Worm (Caenorhabditis elegans) whole organism, L4 larva: Measurements from ENCODE around the gene F56F10.2.

Experiments
- T20F7.1 ChIP-seq: fragments of 200-800 bp; sonication (Bioruptor generic); optimal IDR thresholded peaks from 2 replicates; lab custom pipeline; 2018; ENCODE audit warnings: mild to moderate bottlenecking, missing genetic modification characterization, missing compliant biosample characterization
- ceh-82 ChIP-seq: sonication (generic microtip); optimal IDR thresholded peaks from 2 replicates; lab custom pipeline; 2017; ENCODE audit warnings: missing biosample characterization, missing genetic modification characterization
- dpl-1 ChIP-seq: fragments of 150-350 bp; optimal IDR thresholded peaks from 2 replicates; lab custom pipeline; 2014; ENCODE audit warnings: missing biosample characterization, missing genetic modification reagents, missing genetic modification characterization
- fkh-10 ChIP-seq: fragments of 150-350 bp; optimal IDR thresholded peaks from 2 replicates; lab custom pipeline; 2014; ENCODE audit warnings: missing biosample characterization, missing genetic modification reagents, missing genetic modification characterization
- lin-15B ChIP-seq: fragments of 150-350 bp; sonication (generic microtip); optimal IDR thresholded peaks from 3 replicates; lab custom pipeline; 2014; ENCODE audit warnings: missing biosample characterization, missing genetic modification characterization
- mep-1 ChIP-seq: fragments of 150-350 bp; sonication (generic microtip); optimal IDR thresholded peaks from 3 replicates; lab custom pipeline; 2014; ENCODE audit warnings: missing biosample characterization, missing genetic modification characterization
- nhr-11 ChIP-seq: fragments of 150-350 bp; optimal IDR thresholded peaks from 2 replicates; lab custom pipeline; 2014; ENCODE audit warnings: missing biosample characterization, missing genetic modification characterization
- nhr-111 ChIP-seq: fragments of 200-800 bp; sonication (Bioruptor generic); optimal IDR thresholded peaks from 2 replicates; lab custom pipeline; 2018; ENCODE audit warnings: mild to moderate bottlenecking, missing genetic modification characterization, missing compliant biosample characterization
- nhr-237 ChIP-seq: sonication (generic microtip); optimal IDR thresholded peaks from 2 replicates; lab custom pipeline; 2017; ENCODE audit warnings: missing biosample characterization, missing genetic modification characterization

DNA sequence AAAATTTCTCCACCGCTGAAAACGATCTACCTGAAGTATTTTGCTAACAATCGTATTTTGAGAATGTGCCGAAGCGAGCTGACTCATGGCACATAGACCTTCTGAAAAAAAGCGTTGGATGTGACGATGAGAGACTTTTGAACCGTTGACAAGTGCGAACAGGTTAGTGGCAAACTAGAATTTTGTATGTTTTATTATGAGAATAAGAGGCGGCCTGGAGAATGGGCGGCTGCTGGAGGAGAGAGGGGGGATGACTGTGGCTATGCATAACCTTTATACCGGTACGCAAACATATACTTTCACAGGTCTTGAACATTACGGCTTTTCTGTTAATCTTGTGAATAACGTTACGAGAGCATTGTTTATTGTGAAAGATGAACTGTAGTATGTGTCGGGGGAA lies 28.9 kb downstream of the F56F10.2 start, which contains the start of gene mam-1:
- TF ChIP-seq nhr-111, result no peak
- TF ChIP-seq ceh-82 (tag; lab: Kevin White, UChicago), result no peak
- no peak for TF ChIP-seq mep-1 (tag; lab: Kevin White, UChicago)
- TF ChIP-seq nhr-237 (tag; lab: Kevin White, UChicago), result no peak
- TF ChIP-seq lin-15B (tag; lab: Kevin White, UChicago), result no peak
- TF ChIP-seq T20F7.1 (GFP tag; lab: Kevin White, UChicago), result no peak
- no peak for TF ChIP-seq fkh-10
- no peak for TF ChIP-seq nhr-11 (tag; lab: Kevin White, UChicago)
- no peak for TF ChIP-seq dpl-1 (GFP tag; lab: Kevin White, UChicago)
